Worm (Caenorhabditis elegans): ENCODE measurements around the gene srw-130.

DNA sequence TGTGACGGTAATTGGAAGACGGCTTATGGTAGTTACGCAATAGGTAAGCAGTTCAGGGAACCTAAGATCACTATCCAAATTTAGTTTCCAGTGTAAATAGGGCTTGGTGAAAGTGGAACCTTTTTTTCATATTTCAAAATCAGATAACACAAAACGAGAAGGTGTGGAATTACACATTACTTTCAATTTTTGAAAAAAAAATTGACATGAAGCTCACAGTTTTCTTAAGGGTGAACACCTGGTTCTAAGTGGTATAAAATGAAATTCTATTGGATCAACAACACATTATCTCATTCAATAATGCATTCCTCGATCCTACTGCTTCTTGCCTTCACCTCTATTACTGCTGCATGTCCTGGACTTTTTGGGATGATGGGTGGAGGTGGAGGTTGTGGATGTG is 7.3 kb upstream of the srw-130 start, which contains the start of gene grl-30:
- TF ChIP-seq tab-1 (GFP tag; IDR thresholded peaks at IDR 0.05) (no peak), klf-2 (GFP tag; conservative IDR thresholded peaks at IDR 0.05) (no peak), ref-1 (GFP tag; conservative IDR thresholded peaks at IDR 0.05) (no peak), med-1 (GFP tag; optimal IDR thresholded peaks at IDR 0.05; ENCODE audit: insufficient read depth) (no peak), T22C8.4 (GFP tag; IDR thresholded peaks at IDR 0.05) (no peak), flt-1 (GFP tag; IDR thresholded peaks at IDR 0.05) (no peak)

Measured in whole organism, midembryonic.